Worm (Caenorhabditis elegans) whole organism, mixed stage, embryonic: ENCODE measurements around the gene cyld-1.

ENCODE experiments used
- elt-1 ChIP-seq: sonication (generic microtip); optimal IDR thresholded peaks from 2 replicates; lab custom pipeline; 2017; ENCODE audit warnings: missing genetic modification characterization, mild to moderate bottlenecking, missing compliant biosample characterization, antibody characterized with exemption, moderate library complexity, borderline replicate concordance; ENCODE audit not compliant: insufficient read depth
- flh-1 ChIP-seq: fragments of 200-800 bp; sonication (Bioruptor generic); optimal IDR thresholded peaks from 2 replicates; lab custom pipeline; 2018; ENCODE audit warnings: mild to moderate bottlenecking, missing genetic modification characterization, moderate library complexity, missing compliant biosample characterization
- lin-32 ChIP-seq: fragments of 200-800 bp; sonication (Bioruptor generic); optimal IDR thresholded peaks from 2 replicates; lab custom pipeline; 2018; ENCODE audit warnings: mild to moderate bottlenecking, missing genetic modification characterization, missing compliant biosample characterization
- nhr-237 ChIP-seq: fragments of 150-350 bp; optimal IDR thresholded peaks from 2 replicates; lab custom pipeline; 2014; ENCODE audit warnings: missing biosample characterization, missing genetic modification characterization
- pha-4 ChIP-seq: fragments of 150-350 bp; optimal IDR thresholded peaks from 2 replicates; lab custom pipeline; 2018; ENCODE audit warnings: missing biosample characterization, missing genetic modification reagents, missing genetic modification characterization
- sem-2 ChIP-seq: fragments of 200-800 bp; sonication (Bioruptor generic); optimal IDR thresholded peaks from 2 replicates; lab custom pipeline; 2018; ENCODE audit warnings: mild to moderate bottlenecking, missing genetic modification characterization, missing compliant biosample characterization
- snpc-4 ChIP-seq: fragments of 150-350 bp; optimal IDR thresholded peaks from 2 replicates; lab custom pipeline; 2014; ENCODE audit warnings: missing biosample characterization, missing genetic modification characterization
- unc-62 ChIP-seq: fragments of 150-350 bp; optimal IDR thresholded peaks from 2 replicates; lab custom pipeline; 2014; ENCODE audit warnings: missing biosample characterization, missing genetic modification reagents, missing genetic modification characterization
- zip-8 ChIP-seq: fragments of 150-350 bp; optimal IDR thresholded peaks from 2 replicates; lab custom pipeline; 2014; ENCODE audit warnings: missing biosample characterization, missing genetic modification characterization
- ztf-11 ChIP-seq: fragments of 150-350 bp; optimal IDR thresholded peaks from 2 replicates; lab custom pipeline; 2014; ENCODE audit warnings: missing biosample characterization, missing genetic modification characterization

ce11 chrIII:9951864-9952263, 41.4 kb upstream of the cyld-1 start, which contains the start of gene K03H1.11:
- TF ChIP-seq unc-62 (GFP tag; lab: Kevin White, UChicago) (no peak), flh-1 (GFP tag; lab: Kevin White, UChicago) (no peak), pha-4 (tag; lab: Kevin White, UChicago) (no peak), lin-32 (no peak), zip-8 (tag; lab: Kevin White, UChicago) (no peak), snpc-4 (tag; lab: Kevin White, UChicago) (no peak), sem-2 (GFP tag; lab: Kevin White, UChicago) (no peak), ztf-11 (tag; lab: Kevin White, UChicago) (no peak), elt-1 (tag; lab: Kevin White, UChicago) (no peak), nhr-237 (tag; lab: Kevin White, UChicago) (no peak)
